Worm (Caenorhabditis elegans) whole organism, late embryonic: ENCODE data around the gene H40L08.1.

Experiments
- C08G9.2 ChIP-seq: sonication (generic microtip); optimal IDR thresholded peaks from 2 replicates; lab custom pipeline; 2016; ENCODE audit warnings: mild to moderate bottlenecking, missing genetic modification characterization, moderate library complexity, missing compliant biosample characterization
- Y22D7AL.16 ChIP-seq: sonication (generic microtip); optimal IDR thresholded peaks from 2 replicates; lab custom pipeline; 2016; ENCODE audit warnings: missing genetic modification characterization, missing compliant biosample characterization
- ahr-1 ChIP-seq: sonication (generic microtip); optimal IDR thresholded peaks from 2 replicates; lab custom pipeline; 2016; ENCODE audit warnings: missing genetic modification characterization, missing compliant biosample characterization
- ama-1 ChIP-seq: fragments of 150-350 bp; optimal IDR thresholded peaks from 2 replicates; lab custom pipeline; 2014
- ceh-19 ChIP-seq: fragments of 200-800 bp; sonication (Bioruptor generic); optimal IDR thresholded peaks from 2 replicates; lab custom pipeline; 2018; ENCODE audit warnings: mild to moderate bottlenecking, missing genetic modification characterization, missing compliant biosample characterization
- ceh-2 ChIP-seq: sonication (generic microtip); optimal IDR thresholded peaks from 2 replicates; lab custom pipeline; 2016; ENCODE audit warnings: missing genotype, missing genetic modification characterization, missing compliant biosample characterization
- ceh-22 ChIP-seq: sonication (generic microtip); optimal IDR thresholded peaks from 2 replicates; lab custom pipeline; 2017; ENCODE audit warnings: missing biosample characterization, missing genetic modification characterization
- ceh-30 ChIP-seq: fragments of 150-350 bp; optimal IDR thresholded peaks from 2 replicates; lab custom pipeline; 2014; ENCODE audit warnings: missing biosample characterization, missing genetic modification characterization
- ceh-45 ChIP-seq: fragments of 200-800 bp; sonication (Bioruptor generic); IDR thresholded peaks from 2 replicates; pipeline ENCODE4 v1.3.6; 2022; ENCODE audit warnings: missing genetic modification reagents, missing genetic modification characterization, missing compliant biosample characterization
- ceh-48 ChIP-seq: sonication (generic microtip); optimal IDR thresholded peaks from 2 replicates; lab custom pipeline; 2016; ENCODE audit warnings: missing genetic modification characterization, inconsistent platforms, missing compliant biosample characterization
- ceh-6 ChIP-seq: fragments of 200-800 bp; sonication (Bioruptor generic); optimal IDR thresholded peaks from 2 replicates; lab custom pipeline; 2018; ENCODE audit warnings: mild to moderate bottlenecking, missing genetic modification characterization, missing compliant biosample characterization
- che-1 ChIP-seq: sonication (generic microtip); optimal IDR thresholded peaks from 2 replicates; lab custom pipeline; 2016; ENCODE audit warnings: mild to moderate bottlenecking, missing genetic modification characterization, missing compliant biosample characterization
- dmd-4 ChIP-seq: sonication (generic microtip); optimal IDR thresholded peaks from 2 replicates; lab custom pipeline; 2016; ENCODE audit warnings: borderline replicate concordance, missing genetic modification characterization, missing compliant biosample characterization
- dve-1 ChIP-seq: sonication (generic microtip); optimal IDR thresholded peaks from 2 replicates; lab custom pipeline; 2017; ENCODE audit warnings: antibody characterized with exemption, mild to moderate bottlenecking, missing genetic modification characterization, missing compliant biosample characterization
- elt-2 ChIP-seq: sonication (generic microtip); optimal IDR thresholded peaks from 2 replicates; lab custom pipeline; 2016; ENCODE audit warnings: missing genetic modification reagents, missing genetic modification characterization, missing compliant biosample characterization
- fax-1 ChIP-seq: sonication (generic microtip); optimal IDR thresholded peaks from 2 replicates; lab custom pipeline; 2016; ENCODE audit warnings: missing genotype, missing genetic modification characterization, missing compliant biosample characterization
- hlh-6 ChIP-seq: sonication (generic microtip); optimal IDR thresholded peaks from 2 replicates; lab custom pipeline; 2016; ENCODE audit warnings: missing genotype, missing genetic modification characterization, missing compliant biosample characterization
- lim-6 ChIP-seq: sonication (generic microtip); optimal IDR thresholded peaks from 2 replicates; lab custom pipeline; 2016; ENCODE audit warnings: missing genetic modification characterization, missing compliant biosample characterization
- lin-11 ChIP-seq: fragments of 200-800 bp; sonication (Bioruptor generic); optimal IDR thresholded peaks from 2 replicates; lab custom pipeline; 2018; ENCODE audit warnings: mild to moderate bottlenecking, missing genetic modification characterization, missing compliant biosample characterization
- odd-2 ChIP-seq: sonication (generic microtip); optimal IDR thresholded peaks from 2 replicates; lab custom pipeline; 2017; ENCODE audit warnings: antibody characterized with exemption, mild to moderate bottlenecking, missing genetic modification characterization, missing compliant biosample characterization
- pat-9 ChIP-seq: fragments of 200-800 bp; sonication (Bioruptor generic); optimal IDR thresholded peaks from 2 replicates; lab custom pipeline; 2018; ENCODE audit warnings: mild to moderate bottlenecking, missing genetic modification characterization, moderate library complexity, missing compliant biosample characterization
- pax-1 ChIP-seq: fragments of 150-350 bp; optimal IDR thresholded peaks from 2 replicates; lab custom pipeline; 2014; ENCODE audit warnings: missing biosample characterization, missing genetic modification characterization
- ref-2 ChIP-seq: sonication (generic microtip); optimal IDR thresholded peaks from 2 replicates; lab custom pipeline; 2016; ENCODE audit warnings: missing genetic modification characterization, missing compliant biosample characterization
- tbx-2 ChIP-seq: sonication (generic microtip); optimal IDR thresholded peaks from 2 replicates; lab custom pipeline; 2016; ENCODE audit warnings: missing genetic modification characterization, missing compliant biosample characterization
- ttx-3 ChIP-seq: sonication (generic microtip); optimal IDR thresholded peaks from 2 replicates; lab custom pipeline; 2016; ENCODE audit warnings: missing genetic modification reagents, missing genetic modification characterization, missing compliant biosample characterization
- unc-3 ChIP-seq, 2 experiments: fragments of 200-800 bp in 1 of 2; sonication (Bioruptor generic) in 1 of 2; sonication (generic microtip) in 1 of 2; conservative IDR thresholded peaks in 1 of 2; optimal IDR thresholded peaks in 1 of 2; 2 replicates each; pipeline versions ENCODE4 v1.3.6 to Lab custom; 2016 to 2022; ENCODE audit warnings: missing compliant biosample characterization in 2 of 2, missing genetic modification characterization in 2 of 2, missing genetic modification reagents in 1 of 2
- unc-42 ChIP-seq: sonication (generic microtip); optimal IDR thresholded peaks from 2 replicates; lab custom pipeline; 2016; ENCODE audit warnings: missing genotype, missing genetic modification characterization, missing compliant biosample characterization
- unc-55 ChIP-seq: sonication (generic microtip); optimal IDR thresholded peaks from 2 replicates; lab custom pipeline; 2017; ENCODE audit warnings: missing biosample characterization, missing genetic modification reagents, missing genetic modification characterization
- zip-5 ChIP-seq: sonication (generic microtip); optimal IDR thresholded peaks from 2 replicates; lab custom pipeline; 2016; ENCODE audit warnings: missing genetic modification characterization, missing compliant biosample characterization

H40L08.1 gene

DNA sequence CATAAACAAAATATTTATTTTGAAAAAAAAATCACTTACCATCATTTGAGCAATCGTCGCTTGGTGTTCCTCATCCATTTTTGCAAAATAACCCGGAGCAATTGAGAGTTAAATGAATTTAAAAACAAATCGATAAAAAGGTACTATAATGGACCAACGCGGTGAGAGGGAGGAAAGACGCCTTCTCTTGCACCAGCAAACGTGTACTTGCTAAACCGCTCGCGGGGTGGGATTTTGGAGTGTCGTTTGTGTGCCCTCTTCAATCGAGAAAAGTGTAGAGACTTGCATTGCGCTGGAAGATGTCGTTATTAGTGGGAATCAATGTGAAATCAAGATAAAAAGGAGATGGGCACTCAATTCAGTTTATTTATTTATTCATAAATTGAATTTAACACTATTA is at the start of gene H40L08.1:
Gene H40L08.1, minus strand, starts transcription at position 292 of the 400 bp plus-strand sequence.
- TF ChIP-seq elt-2 (tag; lab: Kevin White, UChicago): peak; percentile 38
- peak; percentile 34 for TF ChIP-seq ceh-48
- TF ChIP-seq dve-1 (tag; lab: Kevin White, UChicago): no peak
- no peak for TF ChIP-seq dmd-4
- peak; percentile 15 for TF ChIP-seq unc-42 (tag; lab: Kevin White, UChicago)
- TF ChIP-seq, all 69 proteins: peak for 3

DNA sequence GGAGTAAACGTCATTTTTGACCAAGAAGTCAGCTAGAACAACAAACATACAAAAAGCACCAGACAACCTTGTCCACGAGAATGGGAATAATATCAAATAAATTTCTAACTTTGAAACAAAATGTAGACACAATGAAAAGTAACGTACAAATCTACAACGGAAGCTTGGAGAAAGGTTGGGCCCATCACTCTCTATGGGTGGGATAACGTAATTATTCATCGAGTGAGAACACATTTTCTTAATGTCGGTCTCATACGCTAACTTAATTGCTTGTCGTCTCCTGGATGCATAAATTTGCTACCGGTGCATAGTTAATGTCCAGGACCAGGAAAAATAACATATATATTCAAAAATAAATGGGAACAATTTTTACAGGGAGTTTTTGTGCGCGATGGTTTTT is 49.3 kb upstream of the H40L08.1 start:
- TF ChIP-seq ceh-2 (no peak), unc-42 (tag; lab: Kevin White, UChicago) (peak; percentile 56)

DNA sequence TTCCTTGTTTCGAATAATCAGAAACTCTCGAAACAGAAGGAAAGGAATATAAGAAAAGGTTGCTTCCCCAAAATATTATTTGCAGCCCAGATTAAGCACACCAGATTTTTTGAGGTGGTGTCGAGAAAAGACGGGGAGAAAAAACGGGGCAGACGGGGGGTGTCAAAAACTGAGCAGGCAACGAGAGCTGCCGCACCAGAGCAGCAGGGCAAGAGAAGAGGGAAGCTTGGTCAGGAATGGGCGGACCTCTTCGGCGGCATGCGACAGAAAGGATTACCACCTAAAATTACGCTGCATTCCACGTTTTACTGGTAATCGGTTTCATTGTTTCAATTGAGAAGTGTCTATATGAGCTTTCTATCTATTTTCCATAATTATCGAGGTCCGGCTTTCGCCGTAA is 48.2 kb upstream of the H40L08.1 start:
- no peak for TF ChIP-seq ceh-45
- no peak for TF ChIP-seq pat-9 (tag; lab: Kevin White, UChicago)
- TF ChIP-seq unc-3 (GFP tag; conservative IDR thresholded peaks at IDR 0.05; lab: Robert Waterston, UW): no peak
- TF ChIP-seq unc-3 (tag; optimal IDR thresholded peaks at IDR 0.05; lab: Kevin White, UChicago): no peak
- TF ChIP-seq ama-1 (lab: Kevin White, UChicago): no peak
- TF ChIP-seq lim-6: no peak
- TF ChIP-seq, all 69 proteins: peak for 0

DNA sequence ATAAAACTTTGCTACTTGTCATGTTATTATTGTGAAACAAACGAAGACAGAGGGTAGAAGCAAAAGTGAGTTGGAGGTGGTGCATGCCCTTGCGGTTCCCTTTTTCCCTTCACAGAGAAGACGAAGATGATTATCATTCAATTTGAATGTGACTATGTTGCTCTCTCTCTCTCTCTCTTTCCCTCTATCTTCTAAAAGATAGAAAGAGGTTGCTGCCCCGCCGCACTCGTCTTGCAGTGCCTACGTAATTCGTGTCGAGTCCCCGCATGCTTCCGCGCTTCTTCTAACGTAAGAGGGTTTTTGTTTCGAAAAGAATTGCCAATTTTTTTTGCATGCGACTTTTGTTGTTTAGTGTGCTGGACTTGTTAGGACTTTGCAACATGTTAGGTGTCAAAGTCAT is 44.3 kb upstream of the H40L08.1 start:
- peak; percentile 87 for TF ChIP-seq unc-42 (tag; lab: Kevin White, UChicago)
- no peak for TF ChIP-seq odd-2 (tag; lab: Kevin White, UChicago)
- no peak for TF ChIP-seq ahr-1

DNA sequence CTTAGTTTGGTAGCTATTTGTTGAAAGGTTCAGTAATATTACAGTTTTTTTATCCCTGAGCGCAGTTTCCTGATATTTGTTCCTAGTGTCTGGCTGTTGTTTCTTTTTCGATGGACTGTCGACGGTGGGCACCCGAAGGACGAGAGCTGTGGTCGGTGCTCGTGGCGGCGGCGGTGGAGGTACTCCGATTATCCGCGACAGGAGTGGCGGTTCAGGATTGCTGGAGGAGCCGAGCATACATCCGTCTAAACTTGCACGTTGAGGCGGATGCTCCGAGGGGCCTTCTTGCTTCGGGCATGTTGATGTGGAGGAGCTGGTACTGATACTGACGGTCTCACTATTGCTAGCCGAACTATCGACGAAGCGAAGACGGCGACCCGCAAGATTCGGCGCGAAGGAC is 43.5 kb upstream of the H40L08.1 start:
- TF ChIP-seq fax-1 (tag; lab: Kevin White, UChicago) (no peak), ahr-1 (no peak), tbx-2 (tag; lab: Kevin White, UChicago) (no peak), Y22D7AL.16 (no peak), zip-5 (tag; lab: Kevin White, UChicago) (no peak), ceh-2 (no peak), unc-55 (no peak), ref-2 (no peak), pat-9 (tag; lab: Kevin White, UChicago) (no peak), dve-1 (tag; lab: Kevin White, UChicago) (no peak), ceh-30 (tag; lab: Kevin White, UChicago) (no peak)

DNA sequence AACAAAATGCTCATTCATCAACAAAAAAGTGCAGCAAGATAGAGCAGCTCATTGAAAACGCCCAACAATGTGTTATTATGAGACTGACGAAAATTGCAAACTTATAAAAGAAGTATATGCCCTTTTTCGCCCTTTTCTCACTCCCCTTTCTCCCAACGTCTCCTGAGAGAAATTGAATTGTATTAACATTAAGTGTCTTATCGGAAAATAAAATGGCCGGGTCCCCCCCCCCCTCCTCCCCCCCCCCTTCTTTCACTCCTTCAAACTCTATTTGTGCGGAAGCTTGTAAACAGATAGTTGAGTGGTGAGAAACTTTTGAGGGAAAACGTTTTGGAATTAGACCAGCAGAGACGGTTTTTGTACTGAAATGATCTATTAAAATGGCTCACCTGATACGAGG is 42.9 kb upstream of the H40L08.1 start:
- TF ChIP-seq C08G9.2 (tag; lab: Kevin White, UChicago) (no peak), lin-11 (tag; lab: Kevin White, UChicago) (no peak), ceh-6 (GFP tag; lab: Kevin White, UChicago) (no peak), hlh-6 (tag; lab: Kevin White, UChicago) (no peak), pax-1 (tag; lab: Kevin White, UChicago) (no peak), unc-42 (tag; lab: Kevin White, UChicago) (no peak), ttx-3 (no peak)

DNA sequence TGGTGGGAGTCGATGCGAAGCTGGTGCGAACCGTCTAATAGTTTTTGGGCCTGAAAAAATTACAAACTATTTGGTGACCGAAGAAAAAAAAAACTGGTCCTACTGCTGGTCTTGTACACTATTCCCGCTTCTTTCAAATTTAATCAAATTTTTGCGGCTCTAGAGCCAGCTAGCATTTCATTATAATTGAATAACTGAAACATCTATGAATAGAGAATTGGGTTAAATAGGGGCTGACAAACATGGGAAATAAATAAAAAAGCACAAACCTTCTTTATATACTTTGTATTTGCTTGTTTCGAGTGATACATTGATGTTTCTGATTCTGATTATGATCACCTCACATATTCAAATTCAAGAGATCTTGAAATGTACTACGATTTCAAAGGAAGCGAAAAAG is 41.3 kb upstream of the H40L08.1 start:
- TF ChIP-seq ceh-19 (GFP tag; lab: Kevin White, UChicago): no peak
- peak; percentile 69 for TF ChIP-seq unc-42 (tag; lab: Kevin White, UChicago)
- no peak for TF ChIP-seq elt-2 (tag; lab: Kevin White, UChicago)
- TF ChIP-seq che-1 (tag; lab: Kevin White, UChicago): no peak

DNA sequence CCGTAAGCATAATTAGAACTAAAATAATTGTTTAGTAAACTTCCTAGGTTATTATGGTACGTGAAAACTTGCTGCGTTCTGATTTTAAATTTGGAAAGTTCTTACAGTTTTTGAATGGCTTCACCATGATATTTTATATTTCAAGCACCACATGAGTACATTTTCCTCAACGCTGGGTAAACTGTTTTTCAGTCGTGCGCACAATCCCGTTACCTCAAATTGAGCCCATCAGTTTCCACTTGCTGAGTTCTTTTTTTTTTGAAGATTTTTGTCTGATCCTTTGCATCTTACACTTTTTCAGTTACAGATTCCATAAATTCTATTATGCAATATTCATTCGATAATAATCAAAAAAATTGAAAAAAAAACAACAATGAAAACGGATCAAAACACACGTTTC is 36.7 kb upstream of the H40L08.1 start:
- TF ChIP-seq ceh-22 (tag; lab: Kevin White, UChicago): no peak
